Worm (Caenorhabditis elegans): ENCODE data around the gene ger-1.

Gene ger-1

ce11 chrIII:7030044-7030804 is 37.1 kb downstream of the ger-1 start (continued):
- no peak for TF ChIP-seq rcor-1 (GFP tag; IDR thresholded peaks at IDR 0.05)
- no peak for TF ChIP-seq B0019.2 (GFP tag; conservative IDR thresholded peaks at IDR 0.05)
- no peak for TF ChIP-seq athp-1 (tag; optimal IDR thresholded peaks at IDR 0.05)
- TF ChIP-seq unc-62 (GFP tag; optimal IDR thresholded peaks at IDR 0.05), result no peak
- no peak for TF ChIP-seq chd-7 (tag; optimal IDR thresholded peaks at IDR 0.05)
- TF ChIP-seq madf-8 (GFP tag; conservative IDR thresholded peaks at IDR 0.05), result no peak
- TF ChIP-seq him-1 (tag; optimal IDR thresholded peaks at IDR 0.05), result no peak
- no peak for TF ChIP-seq cebp-2 (GFP tag; IDR thresholded peaks at IDR 0.05)
- no peak for TF ChIP-seq zfh-2 (GFP tag; conservative IDR thresholded peaks at IDR 0.05)
- TF ChIP-seq efl-1 (GFP tag; optimal IDR thresholded peaks at IDR 0.05), result no peak
- no peak for TF ChIP-seq F57C9.4 (tag; optimal IDR thresholded peaks at IDR 0.05)
- peak; percentile 93 for TF ChIP-seq tbp1 (GFP tag; optimal IDR thresholded peaks at IDR 0.05)
- TF ChIP-seq K12H6.12 (tag; optimal IDR thresholded peaks at IDR 0.05), result no peak
- no peak for TF ChIP-seq ztf-22 (GFP tag; optimal IDR thresholded peaks at IDR 0.05)
- no peak for TF ChIP-seq nhr-120 (GFP tag; IDR thresholded peaks at IDR 0.05)
- TF ChIP-seq lag-1 (GFP tag; IDR thresholded peaks at IDR 0.05), result no peak
- TF ChIP-seq snpc-1.1 (tag; optimal IDR thresholded peaks at IDR 0.05; ENCODE audit: insufficient read depth), result peak; percentile 92
- TF ChIP-seq nfya-1 (tag; optimal IDR thresholded peaks at IDR 0.05; ENCODE audit: borderline replicate concordance, insufficient read depth), result no peak
- TF ChIP-seq let-607 (tag; optimal IDR thresholded peaks at IDR 0.05), result peak in 1 of 2 experiments; percentile 30
- no peak for TF ChIP-seq Y95B8A.8 (GFP tag; IDR thresholded peaks at IDR 0.05)
- TF ChIP-seq rec-8 (tag; optimal IDR thresholded peaks at IDR 0.05), result peak; percentile 8 to 19
- TF ChIP-seq Y53G8AR.9 (GFP tag; conservative IDR thresholded peaks at IDR 0.05), result no peak
- TF ChIP-seq B0261.1 (tag; optimal IDR thresholded peaks at IDR 0.05), result peak; percentile 83
- no peak for TF ChIP-seq F33H1.4 (GFP tag; IDR thresholded peaks at IDR 0.05)
- TF ChIP-seq egl-18 (GFP tag; IDR thresholded peaks at IDR 0.05), result no peak
- TF ChIP-seq attf-5 (GFP tag; optimal IDR thresholded peaks at IDR 0.05), result no peak
- TF ChIP-seq sdz-38 (tag; optimal IDR thresholded peaks at IDR 0.05), result no peak
- no peak for TF ChIP-seq nfya-2 (GFP tag; IDR thresholded peaks at IDR 0.05)
- TF ChIP-seq lin-35 (GFP tag; optimal IDR thresholded peaks at IDR 0.05), result peak in 1 of 3 experiments; percentile 39
- no peak for TF ChIP-seq F55B11.4 (tag; optimal IDR thresholded peaks at IDR 0.05; ENCODE audit: borderline replicate concordance, insufficient read depth)
- no peak for TF ChIP-seq somi-1 (GFP tag; optimal IDR thresholded peaks at IDR 0.05)
- TF ChIP-seq ceh-27 (GFP tag; optimal IDR thresholded peaks at IDR 0.05), result no peak
- no peak for TF ChIP-seq ZK185.1 (tag; optimal IDR thresholded peaks at IDR 0.05; ENCODE audit: poor library complexity, severe bottlenecking)
- no peak for TF ChIP-seq mel-28 (tag; optimal IDR thresholded peaks at IDR 0.05; ENCODE audit: borderline replicate concordance)
- peak; percentile 26 for TF ChIP-seq lin-54 (GFP tag; optimal IDR thresholded peaks at IDR 0.05)
- no peak for TF ChIP-seq bed-1 (GFP tag; IDR thresholded peaks at IDR 0.05)
- peak; percentile 12 for TF ChIP-seq mes-4 (tag; optimal IDR thresholded peaks at IDR 0.05)
- no peak for TF ChIP-seq ztf-28 (GFP tag; IDR thresholded peaks at IDR 0.05)
- no peak for TF ChIP-seq ceh-79 (tag; optimal IDR thresholded peaks at IDR 0.05)
- TF ChIP-seq die-1 (tag; optimal IDR thresholded peaks at IDR 0.05), result peak; percentile 27
- TF ChIP-seq ztf-18 (tag; optimal IDR thresholded peaks at IDR 0.05), result no peak
- TF ChIP-seq hlh-12 (tag; optimal IDR thresholded peaks at IDR 0.05), result no peak
- TF ChIP-seq C06A6.2 (GFP tag; conservative IDR thresholded peaks at IDR 0.05), result no peak

All from whole organism, young adult.